Fruit fly (Drosophila melanogaster) whole organism, pupa: Measurements from ENCODE around the gene fend.

ENCODE experiments used
- CG10348 ChIP-seq: fragments of 200-800 bp; sonication (Bioruptor generic); IDR thresholded peaks from 2 replicates; pipeline ENCODE4 v1.3.6; 2022; ENCODE audit warnings: missing biosample characterization, missing genetic modification characterization
- CG12605 ChIP-seq: fragments of 200-800 bp; sonication (Bioruptor generic); IDR thresholded peaks from 2 replicates; pipeline ENCODE4 v1.3.6; 2022; ENCODE audit warnings: missing biosample characterization, missing genetic modification characterization
- CG13204 ChIP-seq: fragments of 200-800 bp; sonication (Bioruptor generic); optimal IDR thresholded peaks from 2 replicates; lab custom pipeline; 2018; ENCODE audit warnings: missing biosample characterization, mild to moderate bottlenecking, missing genetic modification characterization, moderate library complexity
- CG14655 ChIP-seq: fragments of 200-800 bp; sonication (Bioruptor generic); optimal IDR thresholded peaks from 3 replicates; lab custom pipeline; 2017; ENCODE audit warnings: mild to moderate bottlenecking, missing biosample characterization, missing genetic modification reagents, missing genetic modification characterization
- CG15710 ChIP-seq: fragments of 200-800 bp; sonication (Bioruptor generic); optimal IDR thresholded peaks from 2 replicates; lab custom pipeline; 2018; ENCODE audit warnings: missing biosample characterization, mild to moderate bottlenecking, missing genetic modification characterization, moderate library complexity
- CG17806 ChIP-seq: fragments of 200-800 bp; sonication (Bioruptor generic); optimal IDR thresholded peaks from 2 replicates; lab custom pipeline; 2018; ENCODE audit warnings: missing biosample characterization, mild to moderate bottlenecking, missing genetic modification characterization, moderate library complexity
- CG32121 ChIP-seq: fragments of 200-800 bp; sonication (Bioruptor generic); IDR thresholded peaks from 2 replicates; pipeline ENCODE4 v1.3.6; 2022; ENCODE audit warnings: missing biosample characterization, missing genetic modification characterization
- CG34367 ChIP-seq: fragments of 200-800 bp; sonication (Bioruptor generic); optimal IDR thresholded peaks from 2 replicates; lab custom pipeline; 2018; ENCODE audit warnings: missing biosample characterization, mild to moderate bottlenecking, missing genetic modification characterization
- CG4496 ChIP-seq: fragments of 200-800 bp; sonication (Bioruptor generic); IDR thresholded peaks from 3 replicates; pipeline ENCODE4 v1.3.6; 2022; ENCODE audit warnings: missing biosample characterization, missing genetic modification characterization
- CG8159 ChIP-seq: fragments of 200-800 bp; sonication (Bioruptor generic); optimal IDR thresholded peaks from 3 replicates; lab custom pipeline; 2018; ENCODE audit warnings: missing biosample characterization, mild to moderate bottlenecking, missing genetic modification characterization, moderate library complexity
- CG8301 ChIP-seq: fragments of 200-800 bp; sonication (Bioruptor generic); optimal IDR thresholded peaks from 2 replicates; lab custom pipeline; 2018; ENCODE audit warnings: missing biosample characterization, mild to moderate bottlenecking, missing genetic modification characterization
- CG9948 ChIP-seq: fragments of 200-800 bp; sonication (Bioruptor generic); optimal IDR thresholded peaks from 2 replicates; lab custom pipeline; 2018; ENCODE audit warnings: missing biosample characterization, mild to moderate bottlenecking, missing genetic modification characterization, moderate library complexity
- D1 ChIP-seq: fragments of 200-800 bp; sonication (Bioruptor generic); optimal IDR thresholded peaks from 2 replicates; lab custom pipeline; 2018; ENCODE audit warnings: missing biosample characterization, mild to moderate bottlenecking, missing genetic modification characterization, moderate library complexity
- EcR ChIP-seq: fragments of 200-800 bp; sonication (Bioruptor generic); optimal IDR thresholded peaks from 3 replicates; lab custom pipeline; 2019; ENCODE audit warnings: missing biosample characterization, missing genetic modification characterization, mild to moderate bottlenecking, moderate library complexity, missing genetic modification reagents
- Ets98B ChIP-seq: fragments of 200-800 bp; sonication (Bioruptor generic); IDR thresholded peaks from 2 replicates; pipeline ENCODE4 v1.3.6; 2022; ENCODE audit warnings: missing biosample characterization, missing genetic modification characterization
- Pif1A ChIP-seq: fragments of 200-800 bp; sonication (Bioruptor generic); optimal IDR thresholded peaks from 3 replicates; lab custom pipeline; 2016; ENCODE audit warnings: missing biosample characterization, missing genetic modification characterization
- Pif1B ChIP-seq: fragments of 200-800 bp; sonication (Bioruptor generic); optimal IDR thresholded peaks from 3 replicates; lab custom pipeline; 2016; ENCODE audit warnings: missing biosample characterization, missing genetic modification characterization
- Snoo ChIP-seq: fragments of 200-800 bp; sonication (Bioruptor generic); optimal IDR thresholded peaks from 3 replicates; lab custom pipeline; 2017; ENCODE audit warnings: missing biosample characterization, mild to moderate bottlenecking, missing genetic modification characterization, inconsistent platforms
- fd96Ca ChIP-seq: fragments of 200-800 bp; sonication (Bioruptor generic); IDR thresholded peaks from 3 replicates; pipeline ENCODE4 v1.3.6; 2022; ENCODE audit warnings: missing biosample characterization, missing genetic modification characterization
- gl ChIP-seq: fragments of 200-800 bp; sonication (Bioruptor generic); optimal IDR thresholded peaks from 2 replicates; lab custom pipeline; 2018; ENCODE audit warnings: missing biosample characterization, mild to moderate bottlenecking, missing genetic modification characterization
- rn ChIP-seq: fragments of 200-800 bp; sonication (Bioruptor generic); IDR thresholded peaks from 2 replicates; pipeline ENCODE4 v1.3.6; 2022; ENCODE audit warnings: missing biosample characterization, missing genetic modification characterization

fend gene

DNA sequence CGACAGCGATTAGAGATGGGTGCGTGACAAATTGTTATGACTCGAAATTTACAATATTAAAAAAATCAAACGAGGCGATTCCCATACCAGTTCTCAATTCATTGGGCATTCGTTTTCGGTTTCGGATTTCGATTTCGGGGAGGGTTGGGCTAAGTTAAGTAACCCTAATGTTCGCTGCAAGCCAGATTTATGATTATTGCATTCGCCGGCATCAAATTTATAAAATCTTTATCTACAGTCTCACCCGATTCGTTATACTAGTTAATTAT is 7.0 kb downstream of the fend start:
- TF ChIP-seq CG8159 (tag; lab: Kevin White, UChicago) (no peak), CG17806 (no peak), CG12605 (GFP tag; lab: Robert Waterston, UW) (no peak), fd96Ca (GFP tag; lab: Robert Waterston, UW) (no peak), D1 (tag; lab: Kevin White, UChicago) (no peak)

DNA sequence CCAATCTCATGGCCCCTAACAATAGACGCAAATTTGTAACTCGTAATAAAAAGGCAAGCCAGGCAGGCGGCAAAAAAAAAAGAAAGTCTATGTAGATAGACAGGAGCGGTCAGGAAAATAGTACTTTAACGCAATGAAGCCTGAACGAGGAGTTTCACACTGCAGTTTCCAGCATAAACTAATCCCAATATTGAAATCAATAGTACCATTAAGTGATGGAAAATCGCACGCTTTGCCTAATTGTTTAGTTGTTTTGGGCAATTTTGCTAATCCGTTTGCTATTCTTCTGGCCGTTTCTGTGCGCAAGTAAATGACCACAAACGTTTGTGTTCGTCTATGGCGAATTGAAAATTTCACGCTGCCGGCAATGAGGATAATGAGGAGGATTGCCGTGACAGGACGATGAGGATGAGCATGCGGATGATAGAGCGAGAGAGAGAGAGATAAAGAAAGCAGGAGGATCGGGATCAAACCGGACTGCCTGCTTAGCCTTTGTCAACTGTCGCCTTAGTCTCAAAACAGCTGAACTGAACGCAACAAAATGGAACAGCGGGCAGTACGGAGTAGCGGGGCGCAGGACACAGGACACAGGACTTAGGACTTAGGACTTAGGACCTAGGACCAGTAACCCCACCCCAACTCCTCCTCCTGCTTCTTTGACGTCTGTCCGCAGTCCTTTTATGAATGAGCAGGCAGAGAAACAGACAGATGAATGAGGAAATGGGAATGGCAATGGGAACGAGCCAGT is 7.5 kb downstream of the fend start:
- TF ChIP-seq CG14655 (GFP tag; lab: Kevin White, UChicago) (peak; percentile 10), Snoo (tag; lab: Kevin White, UChicago) (no peak)

- TF ChIP-seq CG14655 (GFP tag; lab: Kevin White, UChicago) (no peak), gl (tag; lab: Kevin White, UChicago) (no peak), fd96Ca (GFP tag; lab: Robert Waterston, UW) (0 out of 3 replicates have a peak, but pooled peaks have one; percentile 27)
Measured at dm6 chrX:9122492-9122891, 12.4 kb downstream of the fend start.

dm6 chrX:9120828-9121754 is 13.8 kb downstream of the fend start:
- peak; percentile 28 for TF ChIP-seq Pif1A (GFP tag; lab: Kevin White, UChicago)
- TF ChIP-seq Ets98B (GFP tag; lab: Robert Waterston, UW): no peak
- TF ChIP-seq Pif1B (GFP tag; lab: Kevin White, UChicago): peak; percentile 16
- TF ChIP-seq CG34367 (tag; lab: Kevin White, UChicago): no peak
- peak; percentile 36 for TF ChIP-seq CG8301 (tag; lab: Kevin White, UChicago)
- no peak for TF ChIP-seq CG12605 (GFP tag; lab: Robert Waterston, UW)
- peak; percentile 29; the same call in 1 of the 2 replicates for TF ChIP-seq CG32121 (GFP tag; lab: Robert Waterston, UW)
- TF ChIP-seq CG15710 (tag; lab: Kevin White, UChicago): peak; percentile 21
- TF ChIP-seq Snoo (tag; lab: Kevin White, UChicago): peak; percentile 35
- TF ChIP-seq CG17806: peak; percentile 29
- TF ChIP-seq CG9948: peak; percentile 34
- no peak for TF ChIP-seq gl (tag; lab: Kevin White, UChicago)
- TF ChIP-seq CG13204 (GFP tag; lab: Kevin White, UChicago): no peak
- peak; percentile 39 for TF ChIP-seq CG14655 (GFP tag; lab: Kevin White, UChicago)
- TF ChIP-seq rn (GFP tag; lab: Robert Waterston, UW): no peak
- 0 out of 3 replicates have a peak, but pooled peaks have one; percentile 27 for TF ChIP-seq CG4496 (GFP tag; lab: Robert Waterston, UW)
- peak; percentile 53 for TF ChIP-seq CG8159 (tag; lab: Kevin White, UChicago)

DNA sequence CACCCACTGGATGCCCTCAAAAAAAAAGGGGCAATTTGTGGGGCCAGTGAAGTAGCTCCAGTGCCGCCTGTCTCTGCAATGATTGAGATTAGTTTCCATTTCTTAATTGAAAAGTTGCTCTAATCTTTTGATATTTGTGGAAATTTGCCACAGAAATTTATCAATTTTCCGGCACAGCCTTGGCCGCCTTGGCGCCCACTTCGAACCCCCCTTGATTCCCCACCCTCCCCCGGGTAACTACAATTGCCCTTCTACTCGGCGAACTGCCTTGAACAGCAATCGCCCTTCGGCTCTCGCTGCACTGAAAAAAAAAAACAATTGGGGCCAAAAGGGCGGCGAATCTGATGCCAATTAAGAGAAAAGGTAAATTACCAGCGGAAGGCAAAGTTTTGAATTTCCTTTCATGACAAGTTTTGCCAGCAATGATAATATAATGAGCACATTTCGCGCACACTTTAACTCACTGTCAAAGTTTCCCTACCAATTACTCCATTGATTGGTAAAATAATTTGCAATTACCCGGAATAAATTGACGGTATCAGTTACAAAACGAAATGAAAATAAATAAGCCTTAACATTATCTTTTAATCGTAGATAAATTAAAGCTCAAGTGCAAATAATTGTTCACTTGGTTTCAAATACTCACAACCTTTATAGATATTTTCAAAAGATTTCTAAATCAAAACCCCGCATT is 15.1 kb downstream of the fend start:
- TF ChIP-seq gl (tag; lab: Kevin White, UChicago) (no peak), Pif1B (GFP tag; lab: Kevin White, UChicago) (no peak), CG34367 (tag; lab: Kevin White, UChicago) (no peak), CG14655 (GFP tag; lab: Kevin White, UChicago) (peak; percentile 1)

DNA sequence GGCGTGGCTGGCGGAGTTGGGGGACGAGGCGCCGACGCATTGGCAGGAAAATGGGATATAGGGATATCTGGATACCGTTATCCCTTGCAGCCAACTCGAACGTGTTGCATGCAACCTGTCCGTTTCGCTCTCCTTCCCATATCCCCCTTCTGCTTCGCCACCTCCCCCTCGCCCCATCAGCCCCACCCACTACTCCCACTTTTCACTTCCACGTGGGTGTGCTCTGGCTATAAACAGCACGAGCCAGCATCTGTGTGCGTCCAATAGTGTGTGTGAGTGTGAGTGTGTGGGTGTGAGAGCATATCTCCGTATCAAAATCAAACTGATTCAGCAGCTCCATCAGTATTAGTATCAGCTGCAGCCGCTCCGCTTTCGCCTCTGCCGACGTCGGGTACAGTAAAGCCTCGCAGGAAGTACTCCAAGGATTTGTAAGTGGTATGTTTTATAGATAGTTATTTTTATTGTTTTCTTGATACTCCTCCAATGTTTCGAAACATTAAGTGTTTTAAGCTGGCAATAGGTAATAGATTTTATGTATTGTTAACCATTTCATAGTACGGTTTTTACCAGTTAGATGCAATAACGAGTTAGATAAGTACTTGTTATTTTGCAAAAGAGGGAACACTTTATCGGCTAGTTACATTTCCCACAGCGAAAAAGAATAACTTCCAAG is 15.8 kb downstream of the fend start:
- TF ChIP-seq CG14655 (GFP tag; lab: Kevin White, UChicago) (peak; percentile 63), EcR (no peak), Ets98B (GFP tag; lab: Robert Waterston, UW) (no peak), CG9948 (no peak), fd96Ca (GFP tag; lab: Robert Waterston, UW) (peak; percentile 46; the same call in 1 of the 3 replicates), Pif1A (GFP tag; lab: Kevin White, UChicago) (no peak), CG34367 (tag; lab: Kevin White, UChicago) (no peak), CG12605 (GFP tag; lab: Robert Waterston, UW) (no peak), Pif1B (GFP tag; lab: Kevin White, UChicago) (no peak), CG8301 (tag; lab: Kevin White, UChicago) (peak; percentile 45), gl (tag; lab: Kevin White, UChicago) (no peak), CG15710 (tag; lab: Kevin White, UChicago) (no peak), CG32121 (GFP tag; lab: Robert Waterston, UW) (no peak), Snoo (tag; lab: Kevin White, UChicago) (no peak), D1 (tag; lab: Kevin White, UChicago) (no peak), CG4496 (GFP tag; lab: Robert Waterston, UW) (0 out of 3 replicates have a peak, but pooled peaks have one; percentile 38), CG10348 (GFP tag; lab: Robert Waterston, UW) (no peak), CG8159 (tag; lab: Kevin White, UChicago) (peak; percentile 47), rn (GFP tag; lab: Robert Waterston, UW) (no peak), CG17806 (peak; percentile 18), CG13204 (GFP tag; lab: Kevin White, UChicago) (no peak)
